Fruit fly (Drosophila melanogaster) whole organism, wandering third instar larva: ENCODE measurements around the gene Eig71Ed.

Source experiments
- Hr78 ChIP-seq: fragments of >200 bp; optimal IDR thresholded peaks from 2 replicates; lab custom pipeline; 2017; ENCODE audit warnings: missing biosample characterization, missing genetic modification characterization
- Myc ChIP-seq: fragments of >200 bp; optimal IDR thresholded peaks from 2 replicates; lab custom pipeline; 2017
- OdsH ChIP-seq: fragments of 200-800 bp; sonication (Bioruptor generic); optimal IDR thresholded peaks from 2 replicates; lab custom pipeline; 2016; ENCODE audit warnings: missing biosample characterization, mild to moderate bottlenecking, missing genetic modification characterization
- Rel ChIP-seq, 2 experiments: fragments of 200-800 bp; sonication (Bioruptor generic) in 1 of 2; optimal IDR thresholded peaks; 2 replicates in 1 of 2; 3 replicates in 1 of 2; lab custom pipeline; 2016 to 2019; ENCODE audit warnings: mild to moderate bottlenecking in 2 of 2, missing biosample characterization in 2 of 2, missing genetic modification characterization in 2 of 2, moderate library complexity in 1 of 2
- dsf ChIP-seq: sonication (Bioruptor generic); optimal IDR thresholded peaks from 2 replicates; lab custom pipeline; 2016; ENCODE audit warnings: missing biosample characterization, missing genetic modification characterization, borderline replicate concordance
- pan ChIP-seq: fragments of >200 bp; optimal IDR thresholded peaks from 2 replicates; lab custom pipeline; 2017
- psq ChIP-seq: fragments of 200-800 bp; sonication (Bioruptor generic); optimal IDR thresholded peaks from 3 replicates; lab custom pipeline; 2017; ENCODE audit warnings: missing biosample characterization, mild to moderate bottlenecking, missing genetic modification characterization, moderate library complexity
- rgr ChIP-seq: fragments of 200-800 bp; sonication (Bioruptor generic); optimal IDR thresholded peaks from 3 replicates; lab custom pipeline; 2016; ENCODE audit warnings: missing biosample characterization, mild to moderate bottlenecking, missing genetic modification characterization
- sv ChIP-seq: fragments of 200-800 bp; sonication (Bioruptor generic); optimal IDR thresholded peaks from 3 replicates; lab custom pipeline; 2016; ENCODE audit warnings: missing biosample characterization, missing genetic modification characterization
- tai ChIP-seq: sonication (Bioruptor generic); optimal IDR thresholded peaks from 2 replicates; lab custom pipeline; 2016; ENCODE audit warnings: missing biosample characterization, missing genetic modification characterization
- usp ChIP-seq: fragments of >200 bp; optimal IDR thresholded peaks from 2 replicates; lab custom pipeline; 2017; ENCODE audit warnings: missing biosample characterization, missing genetic modification characterization

dm6 chr3L:15700338-15700966, 48.1 kb downstream of the Eig71Ed start:
- no peak for TF ChIP-seq Myc
- TF ChIP-seq Rel (GFP tag; optimal IDR thresholded peaks at IDR 0.05; lab: Kevin White, UChicago) = no peak
- no peak for TF ChIP-seq Rel (tag; optimal IDR thresholded peaks at IDR 0.05; lab: Kevin White, UChicago)
- peak; percentile 77 for TF ChIP-seq rgr (GFP tag; lab: Kevin White, UChicago)
- no peak for TF ChIP-seq pan
- TF ChIP-seq OdsH (GFP tag; lab: Kevin White, UChicago) = peak; percentile 79
- TF ChIP-seq psq (GFP tag; lab: Kevin White, UChicago) = peak; percentile 80
- peak; percentile 37 for TF ChIP-seq dsf (GFP tag; lab: Kevin White, UChicago)
- TF ChIP-seq sv = peak; percentile 2
- no peak for TF ChIP-seq Hr78
- no peak for TF ChIP-seq usp (GFP tag; lab: Kevin White, UChicago)
- TF ChIP-seq tai (GFP tag; lab: Kevin White, UChicago) = peak; percentile 45
